Fruit fly (Drosophila melanogaster) whole organism, prepupa: Measurements from ENCODE around the gene slmb.
A peak's percentile ranks its signal among the peaks of the same experiment; 100 is the strongest.

Experiments
- Blimp-1 ChIP-seq: fragments of 200-800 bp; sonication (Bioruptor generic); optimal IDR thresholded peaks from 3 replicates; lab custom pipeline; 2017; ENCODE audit warnings: missing biosample characterization, missing genetic modification characterization, mild to moderate bottlenecking, moderate library complexity, missing genetic modification reagents
- CG10631 ChIP-seq: fragments of 200-800 bp; sonication (Bioruptor generic); optimal IDR thresholded peaks from 2 replicates; lab custom pipeline; 2016; ENCODE audit warnings: missing biosample characterization, missing genetic modification characterization
- CG10669 ChIP-seq: fragments of 200-800 bp; sonication (Bioruptor generic); optimal IDR thresholded peaks from 3 replicates; lab custom pipeline; 2018; ENCODE audit warnings: missing biosample characterization, mild to moderate bottlenecking, missing genetic modification characterization, moderate library complexity
- CG11294 ChIP-seq: fragments of 200-800 bp; sonication (Bioruptor generic); IDR thresholded peaks from 2 replicates; pipeline ENCODE4 v1.3.6; 2022; ENCODE audit warnings: missing biosample characterization, missing genetic modification characterization
- CG11762 ChIP-seq: fragments of 200-800 bp; sonication (Bioruptor generic); optimal IDR thresholded peaks from 3 replicates; lab custom pipeline; 2016; ENCODE audit warnings: missing biosample characterization, missing genetic modification characterization; ENCODE audit not compliant: insufficient read depth
- CG11902 ChIP-seq: fragments of 200-800 bp; sonication (Bioruptor generic); optimal IDR thresholded peaks from 3 replicates; lab custom pipeline; 2016; ENCODE audit warnings: missing biosample characterization, missing genetic modification characterization
- CG15336 ChIP-seq: fragments of 200-800 bp; sonication (Bioruptor generic); IDR thresholded peaks from 2 replicates; pipeline ENCODE4 v1.3.6; 2022; ENCODE audit warnings: missing biosample characterization, missing genetic modification characterization
- CG1621 ChIP-seq: fragments of 200-800 bp; sonication (Bioruptor generic); optimal IDR thresholded peaks from 3 replicates; lab custom pipeline; 2018; ENCODE audit warnings: missing biosample characterization, mild to moderate bottlenecking, missing genetic modification characterization
- CG3032 ChIP-seq: fragments of 200-800 bp; optimal IDR thresholded peaks from 2 replicates; lab custom pipeline; 2019; ENCODE audit warnings: missing biosample characterization, mild to moderate bottlenecking, missing genetic modification characterization, moderate library complexity
- CG31627 ChIP-seq: fragments of 200-800 bp; sonication (Bioruptor generic); optimal IDR thresholded peaks from 3 replicates; lab custom pipeline; 2016; ENCODE audit warnings: missing biosample characterization, missing genetic modification characterization
- CG34406 ChIP-seq: fragments of 200-800 bp; sonication (Bioruptor generic); optimal IDR thresholded peaks from 3 replicates; lab custom pipeline; 2016; ENCODE audit warnings: missing biosample characterization, missing genetic modification characterization
- CG3919 ChIP-seq: fragments of 200-800 bp; sonication (Bioruptor generic); optimal IDR thresholded peaks from 3 replicates; lab custom pipeline; 2016; ENCODE audit warnings: missing biosample characterization, missing genetic modification characterization
- CG4318 ChIP-seq: fragments of 200-800 bp; sonication (Bioruptor generic); optimal IDR thresholded peaks from 3 replicates; lab custom pipeline; 2017; ENCODE audit warnings: missing biosample characterization, mild to moderate bottlenecking, missing genetic modification characterization
- CG6163 ChIP-seq: fragments of 200-800 bp; sonication (Bioruptor generic); IDR thresholded peaks from 3 replicates; pipeline ENCODE4 v1.3.6; 2022; ENCODE audit warnings: missing biosample characterization, missing genetic modification characterization
- CG6276 ChIP-seq: fragments of 200-800 bp; sonication (Bioruptor generic); optimal IDR thresholded peaks from 2 replicates; lab custom pipeline; 2017; ENCODE audit warnings: missing biosample characterization, mild to moderate bottlenecking, missing genetic modification characterization
- CG6792 ChIP-seq: fragments of 200-800 bp; sonication (Bioruptor generic); optimal IDR thresholded peaks from 3 replicates; lab custom pipeline; 2016; ENCODE audit warnings: missing biosample characterization, missing genetic modification characterization
- CG6854 ChIP-seq: fragments of 200-800 bp; sonication (Bioruptor generic); optimal IDR thresholded peaks from 2 replicates; lab custom pipeline; 2017; ENCODE audit warnings: missing biosample characterization, mild to moderate bottlenecking, missing genetic modification characterization
- CG8632 ChIP-seq: fragments of 200-800 bp; sonication (Bioruptor generic); optimal IDR thresholded peaks from 3 replicates; lab custom pipeline; 2016; ENCODE audit warnings: missing biosample characterization, missing genetic modification characterization
- CG9139 ChIP-seq: fragments of 200-800 bp; sonication (Bioruptor generic); optimal IDR thresholded peaks from 3 replicates; lab custom pipeline; 2017; ENCODE audit warnings: missing biosample characterization, mild to moderate bottlenecking, missing genetic modification characterization
- Eip78C ChIP-seq: fragments of 200-800 bp; sonication (Bioruptor generic); peaks from one replicate; lab custom pipeline; 2016; ENCODE audit warnings: missing biosample characterization, missing genetic modification characterization
- Eip93F ChIP-seq: fragments of 200-800 bp; sonication (Bioruptor generic); optimal IDR thresholded peaks from 2 replicates; lab custom pipeline; 2016; ENCODE audit warnings: missing biosample characterization, mild to moderate bottlenecking, missing genetic modification characterization
- Ets21C ChIP-seq: fragments of 200-800 bp; sonication (Bioruptor generic); optimal IDR thresholded peaks from 3 replicates; lab custom pipeline; 2016; ENCODE audit warnings: missing biosample characterization, missing genetic modification characterization
- Ets96B ChIP-seq: fragments of 200-800 bp; optimal IDR thresholded peaks from 2 replicates; lab custom pipeline; 2019; ENCODE audit warnings: missing biosample characterization, mild to moderate bottlenecking, missing genetic modification characterization, moderate library complexity
- Gug ChIP-seq: fragments of 200-800 bp; sonication (Bioruptor generic); IDR thresholded peaks from 2 replicates; pipeline ENCODE4 v1.3.6; 2022; ENCODE audit warnings: missing biosample characterization, missing genetic modification characterization
- Hr38 ChIP-seq: sonication (Bioruptor generic); optimal IDR thresholded peaks from 2 replicates; lab custom pipeline; 2016; ENCODE audit warnings: missing biosample characterization, missing genetic modification characterization
- Hr39 ChIP-seq: fragments of 200-800 bp; sonication (Bioruptor generic); optimal IDR thresholded peaks from 2 replicates; lab custom pipeline; 2016; ENCODE audit warnings: missing biosample characterization, missing genetic modification characterization
- Hr4 ChIP-seq: fragments of 200-800 bp; sonication (Bioruptor generic); optimal IDR thresholded peaks from 3 replicates; lab custom pipeline; 2016; ENCODE audit warnings: missing biosample characterization, missing genetic modification characterization
- Met ChIP-seq: fragments of 200-800 bp; sonication (Bioruptor generic); optimal IDR thresholded peaks from 3 replicates; lab custom pipeline; 2016; ENCODE audit warnings: missing biosample characterization, missing genetic modification characterization
- OdsH ChIP-seq: fragments of 200-800 bp; sonication (Bioruptor generic); optimal IDR thresholded peaks from 3 replicates; lab custom pipeline; 2016; ENCODE audit warnings: missing biosample characterization, missing genetic modification characterization
- Smox ChIP-seq: fragments of 200-800 bp; sonication (Bioruptor generic); optimal IDR thresholded peaks from 3 replicates; lab custom pipeline; 2016; ENCODE audit warnings: missing biosample characterization, missing genetic modification characterization
- Sox15 ChIP-seq: fragments of 200-800 bp; sonication (Bioruptor generic); optimal IDR thresholded peaks from 3 replicates; lab custom pipeline; 2016; ENCODE audit warnings: missing biosample characterization, missing genetic modification characterization
- achi ChIP-seq: fragments of 200-800 bp; sonication (Bioruptor generic); optimal IDR thresholded peaks from 3 replicates; lab custom pipeline; 2016; ENCODE audit warnings: missing biosample characterization, missing genetic modification characterization
- acj6 ChIP-seq: fragments of 200-800 bp; sonication (Bioruptor generic); optimal IDR thresholded peaks from 3 replicates; lab custom pipeline; 2016; ENCODE audit warnings: missing biosample characterization, missing genetic modification characterization
- cyc ChIP-seq: fragments of 200-800 bp; sonication (Bioruptor generic); optimal IDR thresholded peaks from 3 replicates; lab custom pipeline; 2016; ENCODE audit warnings: missing biosample characterization, missing genetic modification characterization
- dac ChIP-seq: fragments of 200-800 bp; sonication (Bioruptor generic); optimal IDR thresholded peaks from 2 replicates; lab custom pipeline; 2017; ENCODE audit warnings: missing biosample characterization, mild to moderate bottlenecking, missing genetic modification characterization
- eg ChIP-seq: fragments of 200-800 bp; sonication (Bioruptor generic); IDR thresholded peaks from 3 replicates; pipeline ENCODE4 v1.3.6; 2022; ENCODE audit warnings: missing biosample characterization, missing genetic modification characterization
- esn ChIP-seq: fragments of 200-800 bp; sonication (Bioruptor generic); optimal IDR thresholded peaks from 2 replicates; lab custom pipeline; 2016; ENCODE audit warnings: missing biosample characterization, mild to moderate bottlenecking, missing genetic modification characterization, moderate library complexity
- fd85E ChIP-seq: fragments of 200-800 bp; sonication (Bioruptor generic); optimal IDR thresholded peaks from 3 replicates; lab custom pipeline; 2016; ENCODE audit warnings: missing biosample characterization, missing genetic modification characterization
- fkh ChIP-seq: fragments of 200-800 bp; sonication (Bioruptor generic); optimal IDR thresholded peaks from 3 replicates; lab custom pipeline; 2017; ENCODE audit warnings: missing biosample characterization, mild to moderate bottlenecking, missing genetic modification characterization, moderate library complexity
- lz ChIP-seq: fragments of 200-800 bp; sonication (Bioruptor generic); optimal IDR thresholded peaks from 3 replicates; lab custom pipeline; 2016; ENCODE audit warnings: missing biosample characterization, missing genetic modification characterization
- pdm3 ChIP-seq: fragments of 200-800 bp; sonication (Bioruptor generic); optimal IDR thresholded peaks from 3 replicates; lab custom pipeline; 2016; ENCODE audit warnings: missing biosample characterization, missing genetic modification characterization
- spab ChIP-seq: fragments of 200-800 bp; sonication (Bioruptor generic); optimal IDR thresholded peaks from 2 replicates; lab custom pipeline; 2017; ENCODE audit warnings: missing biosample characterization, mild to moderate bottlenecking, missing genetic modification characterization, missing genetic modification reagents
- ss ChIP-seq, 2 experiments: fragments of 200-800 bp; sonication (Bioruptor generic); optimal IDR thresholded peaks; 2 replicates in 1 of 2; 3 replicates in 1 of 2; lab custom pipeline; 2017 to 2018; ENCODE audit warnings: mild to moderate bottlenecking in 2 of 2, missing biosample characterization in 2 of 2, missing genetic modification characterization in 2 of 2, moderate library complexity in 1 of 2
- topi ChIP-seq: fragments of 200-800 bp; sonication (Bioruptor generic); optimal IDR thresholded peaks from 3 replicates; lab custom pipeline; 2016; ENCODE audit warnings: missing biosample characterization, missing genetic modification characterization
- vri ChIP-seq: fragments of 200-800 bp; sonication (Bioruptor generic); optimal IDR thresholded peaks from 3 replicates; lab custom pipeline; 2016; ENCODE audit warnings: missing biosample characterization, mild to moderate bottlenecking, missing genetic modification characterization

slmb gene

dm6 chr3R:21127352-21127985, at the start of gene slmb, which contains the start of gene CG5793:
Gene slmb, minus strand, starts transcription at chr3R:21127485.
Gene CG5793, plus strand, starts transcription at chr3R:21127573.
- no peak for TF ChIP-seq CG11762
- TF ChIP-seq CG6276 (GFP tag; lab: Kevin White, UChicago): no peak
- no peak for TF ChIP-seq CG11902
- TF ChIP-seq CG3919 (GFP tag; lab: Kevin White, UChicago): no peak
- TF ChIP-seq CG34406 (GFP tag; lab: Kevin White, UChicago): peak; percentile 22
- peak; percentile 78 for TF ChIP-seq achi (GFP tag; lab: Kevin White, UChicago)
- TF ChIP-seq Ets96B (tag; lab: Kevin White, UChicago): no peak
- TF ChIP-seq Hr4 (GFP tag; lab: Kevin White, UChicago): no peak
- TF ChIP-seq CG10631 (GFP tag; lab: Kevin White, UChicago): peak; percentile 44
- peak; percentile 40 for TF ChIP-seq CG6792
- TF ChIP-seq ss (GFP tag; optimal IDR thresholded peaks at IDR 0.05; lab: Kevin White, UChicago): no peak
- no peak for TF ChIP-seq pdm3 (GFP tag; lab: Kevin White, UChicago)
- TF ChIP-seq lz (GFP tag; lab: Kevin White, UChicago): peak; percentile 53
- TF ChIP-seq CG31627 (GFP tag; lab: Kevin White, UChicago): peak; percentile 70
- TF ChIP-seq eg (GFP tag; lab: Robert Waterston, UW): peak; percentile 29; the same call in 1 of the 3 replicates
- peak; percentile 83 for TF ChIP-seq Eip78C (GFP tag; lab: Kevin White, UChicago)
- TF ChIP-seq CG6854 (GFP tag; lab: Kevin White, UChicago): no peak
- peak; percentile 100 for TF ChIP-seq vri (GFP tag; lab: Kevin White, UChicago)
- TF ChIP-seq Eip93F (GFP tag; lab: Kevin White, UChicago): no peak
- TF ChIP-seq topi (GFP tag; lab: Kevin White, UChicago): peak; percentile 36
- no peak for TF ChIP-seq CG10669
- 0 out of 2 replicates have a peak, but pooled peaks have one; percentile 11 for TF ChIP-seq Gug
- TF ChIP-seq Ets21C (GFP tag; lab: Kevin White, UChicago): no peak
- TF ChIP-seq CG3032 (tag; lab: Kevin White, UChicago): peak; percentile 38
- TF ChIP-seq Hr39 (GFP tag; lab: Kevin White, UChicago): peak; percentile 55
- peak; percentile 58 for TF ChIP-seq esn (GFP tag; lab: Kevin White, UChicago)
- no peak for TF ChIP-seq fd85E (GFP tag; lab: Kevin White, UChicago)
- peak; percentile 49 for TF ChIP-seq cyc (GFP tag; lab: Kevin White, UChicago)
- no peak for TF ChIP-seq Blimp-1 (GFP tag; lab: Kevin White, UChicago)
- TF ChIP-seq Sox15 (GFP tag; lab: Kevin White, UChicago): peak; percentile 29
- TF ChIP-seq CG6163 (GFP tag; lab: Robert Waterston, UW): no peak; the same call in 2 of the 3 replicates

dm6 chr3R:21176663-21177145, 49.4 kb upstream of the slmb start:
- TF ChIP-seq CG15336 (GFP tag; lab: Robert Waterston, UW) (0 out of 2 replicates have a peak, but pooled peaks have one; percentile 15), spab (GFP tag; lab: Kevin White, UChicago) (peak; percentile 8), CG9139 (GFP tag; lab: Kevin White, UChicago) (no peak), Sox15 (GFP tag; lab: Kevin White, UChicago) (no peak), acj6 (no peak), dac (no peak), Eip78C (GFP tag; lab: Kevin White, UChicago) (peak; percentile 49), OdsH (GFP tag; lab: Kevin White, UChicago) (peak; percentile 1), Met (GFP tag; lab: Kevin White, UChicago) (no peak), lz (GFP tag; lab: Kevin White, UChicago) (no peak), ss (GFP tag; optimal IDR thresholded peaks at IDR 0.05; lab: Kevin White, UChicago) (no peak), Hr38 (GFP tag; lab: Kevin White, UChicago) (no peak), CG10631 (GFP tag; lab: Kevin White, UChicago) (peak; percentile 12), CG10669 (no peak), CG1621 (tag; lab: Kevin White, UChicago) (no peak), CG8632 (GFP tag; lab: Kevin White, UChicago) (peak; percentile 13), CG4318 (no peak), Smox (GFP tag; lab: Kevin White, UChicago) (no peak), Hr4 (GFP tag; lab: Kevin White, UChicago) (no peak), CG11294 (GFP tag; lab: Robert Waterston, UW) (no peak), fkh (GFP tag; lab: Kevin White, UChicago) (peak; percentile 74), CG11762 (no peak)
